Fruit fly (Drosophila melanogaster) whole organism, wandering third instar larva: ENCODE data around the gene Nnf1b.

Experiments used
- Abd-B ChIP-seq: fragments of >200 bp; optimal IDR thresholded peaks from 2 replicates; lab custom pipeline; 2017; ENCODE audit warnings: missing biosample characterization, missing genetic modification characterization
- CG32264 ChIP-seq: fragments of 200-800 bp; sonication (Bioruptor generic); optimal IDR thresholded peaks from 2 replicates; lab custom pipeline; 2016; ENCODE audit warnings: missing biosample characterization, missing genetic modification characterization
- Dif ChIP-seq: fragments of 200-275, 200-300 bp; sonication (Bioruptor generic); optimal IDR thresholded peaks from 2 replicates; lab custom pipeline; 2018; ENCODE audit warnings: missing biosample characterization, missing genetic modification characterization; ENCODE audit not compliant: partially characterized antibody
- HLH106 ChIP-seq: fragments of 200-800 bp; optimal IDR thresholded peaks from 3 replicates; lab custom pipeline; 2019; ENCODE audit warnings: missing biosample characterization, mild to moderate bottlenecking, missing genetic modification characterization, moderate library complexity
- Hr78 ChIP-seq: fragments of >200 bp; optimal IDR thresholded peaks from 2 replicates; lab custom pipeline; 2017; ENCODE audit warnings: missing biosample characterization, missing genetic modification characterization
- Mio ChIP-seq: sonication (Bioruptor generic); optimal IDR thresholded peaks from 2 replicates; lab custom pipeline; 2016; ENCODE audit warnings: missing biosample characterization, missing genetic modification characterization
- OdsH ChIP-seq: fragments of 200-800 bp; sonication (Bioruptor generic); optimal IDR thresholded peaks from 2 replicates; lab custom pipeline; 2016; ENCODE audit warnings: missing biosample characterization, mild to moderate bottlenecking, missing genetic modification characterization
- dsf ChIP-seq: sonication (Bioruptor generic); optimal IDR thresholded peaks from 2 replicates; lab custom pipeline; 2016; ENCODE audit warnings: missing biosample characterization, missing genetic modification characterization, borderline replicate concordance
- fru ChIP-seq: fragments of 200-800 bp; sonication (Bioruptor generic); optimal IDR thresholded peaks from 3 replicates; lab custom pipeline; 2016; ENCODE audit warnings: missing biosample characterization, mild to moderate bottlenecking, missing genetic modification characterization
- h ChIP-seq: fragments of 200-800 bp; sonication (Bioruptor generic); optimal IDR thresholded peaks from 3 replicates; lab custom pipeline; 2016; ENCODE audit warnings: missing biosample characterization, mild to moderate bottlenecking, missing genetic modification characterization
- jim ChIP-seq: fragments of 175-275, 200-325 bp; sonication (Bioruptor generic); optimal IDR thresholded peaks from 2 replicates; lab custom pipeline; 2016; ENCODE audit warnings: missing biosample characterization, mild to moderate bottlenecking, missing genetic modification characterization
- psq ChIP-seq: fragments of 200-800 bp; sonication (Bioruptor generic); optimal IDR thresholded peaks from 3 replicates; lab custom pipeline; 2017; ENCODE audit warnings: missing biosample characterization, mild to moderate bottlenecking, missing genetic modification characterization, moderate library complexity
- usp ChIP-seq: fragments of >200 bp; optimal IDR thresholded peaks from 2 replicates; lab custom pipeline; 2017; ENCODE audit warnings: missing biosample characterization, missing genetic modification characterization

DNA sequence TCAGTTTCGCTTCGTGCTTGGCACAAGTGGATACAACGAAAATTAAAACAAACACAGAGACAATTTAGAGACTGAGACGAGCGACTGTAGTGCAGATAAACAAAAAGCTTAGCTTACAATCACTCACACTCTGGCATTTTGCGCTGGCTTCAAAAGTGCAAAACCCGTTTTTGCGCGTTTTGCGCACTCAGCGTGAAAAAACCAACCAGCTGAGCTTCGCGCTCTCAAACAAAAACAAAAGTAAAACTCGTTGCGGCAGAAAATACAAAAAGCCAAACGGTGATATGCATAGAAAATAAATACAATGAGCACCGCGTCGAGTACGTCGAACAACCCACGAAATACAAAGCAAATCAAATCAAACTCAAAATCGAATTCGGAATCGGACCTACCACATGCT is 30.3 kb downstream of the Nnf1b start:
- TF ChIP-seq Mio (no peak), psq (GFP tag; lab: Kevin White, UChicago) (no peak), Abd-B (GFP tag; lab: Kevin White, UChicago) (no peak), usp (no peak), h (GFP tag; lab: Kevin White, UChicago) (no peak), jim (GFP tag; lab: Kevin White, UChicago) (no peak), fru (GFP tag; lab: Kevin White, UChicago) (no peak), Hr78 (GFP tag; lab: Kevin White, UChicago) (no peak), Dif (GFP tag; lab: Kevin White, UChicago) (no peak), CG32264 (GFP tag; lab: Kevin White, UChicago) (no peak), HLH106 (no peak), OdsH (GFP tag; lab: Kevin White, UChicago) (no peak), dsf (GFP tag; lab: Kevin White, UChicago) (no peak)
